Fruit fly (Drosophila melanogaster) S2 (cell line): ENCODE measurements around the gene CG1233.
A peak's percentile ranks its signal among the peaks of the same experiment; 100 is the strongest.

Source experiments
- CG8478 ChIP-seq: fragments of >200 bp; optimal IDR thresholded peaks from 2 replicates; lab custom pipeline; 2018
- CTCF ChIP-seq, 2 experiments: fragments of >200 bp; optimal IDR thresholded peaks; 2 replicates each; lab custom pipeline; 2018

- TF ChIP-seq CTCF (optimal IDR thresholded peaks at IDR 0.05; lab: Kevin White, UChicago) (peak; percentile 19 to 41), CG8478 (lab: Kevin White, UChicago) (peak; percentile 10)
These were observed 41.9 kb upstream of the CG1233 start, which contains the start of gene fwd for dm6 chr3L:319145-320009.
